Worm (Caenorhabditis elegans) whole organism, L3 larva: ENCODE measurements around the gene grl-22.
A peak's percentile ranks its signal among the peaks of the same experiment; 100 is the strongest.

Experiments
- aly-2 ChIP-seq: fragments of 150-350 bp; optimal IDR thresholded peaks from 2 replicates; lab custom pipeline; 2014; ENCODE audit warnings: missing biosample characterization, missing genetic modification characterization
- ceh-16 ChIP-seq: sonication (generic microtip); optimal IDR thresholded peaks from 2 replicates; lab custom pipeline; 2017; ENCODE audit warnings: missing biosample characterization, missing genetic modification characterization
- ceh-28 ChIP-seq: fragments of 150-350 bp; optimal IDR thresholded peaks from 2 replicates; lab custom pipeline; 2014; ENCODE audit warnings: missing biosample characterization, missing genetic modification reagents, missing genetic modification characterization
- egl-5 ChIP-seq: fragments of 150-350 bp; optimal IDR thresholded peaks from 2 replicates; lab custom pipeline; 2017; ENCODE audit warnings: missing biosample characterization, missing genetic modification reagents, missing genetic modification characterization, inconsistent platforms
- elt-1 ChIP-seq: fragments of 150-350 bp; optimal IDR thresholded peaks from 2 replicates; lab custom pipeline; 2014; ENCODE audit warnings: missing biosample characterization, missing genetic modification characterization
- fkh-10 ChIP-seq: sonication (generic microtip); optimal IDR thresholded peaks from 2 replicates; lab custom pipeline; 2017; ENCODE audit warnings: missing biosample characterization, missing genetic modification reagents, missing genetic modification characterization
- hmg-11 ChIP-seq: sonication (generic microtip); optimal IDR thresholded peaks from 2 replicates; lab custom pipeline; 2016; ENCODE audit warnings: missing genetic modification characterization, missing compliant biosample characterization
- jun-1 ChIP-seq: fragments of 150-350 bp; optimal IDR thresholded peaks from 2 replicates; lab custom pipeline; 2014; ENCODE audit warnings: missing biosample characterization, missing genetic modification reagents, missing genetic modification characterization
- lin-15B ChIP-seq: fragments of 150-350 bp; optimal IDR thresholded peaks from 2 replicates; lab custom pipeline; 2014; ENCODE audit warnings: missing biosample characterization, missing genetic modification characterization
- lsy-12 ChIP-seq: sonication (generic microtip); optimal IDR thresholded peaks from 2 replicates; lab custom pipeline; 2016; ENCODE audit warnings: mild to moderate bottlenecking, missing genetic modification characterization, missing compliant biosample characterization
- nfya-1 ChIP-seq: sonication (generic microtip); optimal IDR thresholded peaks from 2 replicates; lab custom pipeline; 2017; ENCODE audit warnings: missing genetic modification characterization, mild to moderate bottlenecking, missing compliant biosample characterization, antibody characterized with exemption, moderate library complexity; ENCODE audit not compliant: insufficient read depth
- nhr-11 ChIP-seq: fragments of 150-350 bp; optimal IDR thresholded peaks from 2 replicates; lab custom pipeline; 2014; ENCODE audit warnings: missing biosample characterization, missing genetic modification characterization
- nhr-12 ChIP-seq: fragments of 150-350 bp; optimal IDR thresholded peaks from 2 replicates; lab custom pipeline; 2014; ENCODE audit warnings: missing biosample characterization, missing genetic modification characterization
- nhr-237 ChIP-seq: fragments of 150-350 bp; optimal IDR thresholded peaks from 2 replicates; lab custom pipeline; 2014; ENCODE audit warnings: missing biosample characterization, missing genetic modification characterization
- nhr-76 ChIP-seq: fragments of 150-350 bp; sonication (generic microtip); optimal IDR thresholded peaks from 5 replicates; lab custom pipeline; 2014; ENCODE audit warnings: missing biosample characterization, missing genetic modification characterization
- sea-2 ChIP-seq: fragments of 150-350 bp; sonication (generic microtip); optimal IDR thresholded peaks from 4 replicates; lab custom pipeline; 2014; ENCODE audit warnings: missing biosample characterization, missing genetic modification reagents, missing genetic modification characterization
- skn-1 ChIP-seq: fragments of 150-350 bp; optimal IDR thresholded peaks from 2 replicates; lab custom pipeline; 2014; ENCODE audit warnings: missing biosample characterization, missing genetic modification characterization
- unc-39 ChIP-seq: sonication (generic microtip); optimal IDR thresholded peaks from 4 replicates; lab custom pipeline; 2017; ENCODE audit warnings: missing biosample characterization, missing genetic modification characterization
- unc-62 ChIP-seq: fragments of 150-350 bp; sonication (generic microtip); optimal IDR thresholded peaks from 4 replicates; lab custom pipeline; 2014; ENCODE audit warnings: missing biosample characterization, missing genetic modification reagents, missing genetic modification characterization
- ztf-11 ChIP-seq: fragments of 150-350 bp; optimal IDR thresholded peaks from 2 replicates; lab custom pipeline; 2014; ENCODE audit warnings: missing biosample characterization, missing genetic modification characterization
- ztf-4 ChIP-seq: fragments of 150-350 bp; optimal IDR thresholded peaks from 2 replicates; lab custom pipeline; 2014; ENCODE audit warnings: missing biosample characterization, missing genetic modification characterization

Gene grl-22

DNA sequence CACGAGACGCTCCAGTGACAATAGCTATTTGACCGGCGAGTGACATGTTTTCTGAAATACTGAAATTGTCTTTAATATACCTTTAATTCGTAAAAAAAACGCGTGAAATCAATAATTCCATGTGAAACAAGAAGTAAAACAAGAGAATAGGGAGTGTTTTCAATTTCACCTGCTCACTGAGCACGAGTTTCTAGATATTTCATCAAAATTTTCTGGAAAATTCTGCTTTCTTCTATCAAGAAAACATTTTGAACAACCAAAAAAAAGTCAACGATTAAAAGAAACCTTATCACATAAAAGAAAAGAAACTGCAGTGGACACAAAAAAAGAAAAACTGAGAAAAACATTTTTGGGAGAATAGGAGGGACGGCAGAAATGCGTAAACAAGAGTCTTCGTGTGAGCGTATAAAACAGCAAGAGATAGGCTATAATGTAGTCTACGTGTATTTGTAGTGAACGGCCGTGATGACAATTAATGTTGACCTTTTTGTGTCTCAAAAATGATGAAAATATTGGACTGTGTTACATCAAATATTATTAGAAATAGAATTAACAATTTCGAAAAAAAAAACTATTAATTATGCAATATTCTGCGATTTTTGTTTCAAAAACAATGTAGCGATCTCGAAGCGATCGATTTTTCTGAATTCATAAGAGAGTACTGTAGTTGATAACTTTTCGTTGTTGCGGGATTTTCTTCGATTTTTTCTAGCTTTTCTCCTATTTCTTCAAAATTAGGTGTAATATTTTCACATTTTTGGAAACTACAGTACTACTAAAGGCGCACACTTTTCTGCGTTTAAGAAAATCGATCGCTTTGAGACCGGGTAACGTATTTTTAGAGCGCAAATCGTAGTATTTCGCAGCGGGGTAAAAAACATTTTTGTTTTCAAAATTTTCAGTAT lies 45.6 kb downstream of the grl-22 start, which contains the start of gene dhs-9 (continued):
- peak; percentile 10 for TF ChIP-seq nfya-1
- TF ChIP-seq hmg-11 (tag; lab: Kevin White, UChicago): peak; percentile 1
- TF ChIP-seq sea-2 (GFP tag; lab: Kevin White, UChicago): no peak
- TF ChIP-seq egl-5: peak; percentile 46
- TF ChIP-seq lsy-12 (tag; lab: Kevin White, UChicago): no peak
- TF ChIP-seq nhr-237: no peak
- TF ChIP-seq unc-39 (tag; lab: Kevin White, UChicago): no peak
- no peak for TF ChIP-seq ztf-4 (tag; lab: Kevin White, UChicago)
- no peak for TF ChIP-seq ceh-16 (tag; lab: Kevin White, UChicago)
- no peak for TF ChIP-seq aly-2 (tag; lab: Kevin White, UChicago)
- no peak for TF ChIP-seq unc-62 (GFP tag; lab: Kevin White, UChicago)
- no peak for TF ChIP-seq fkh-10
- TF ChIP-seq lin-15B (tag; lab: Kevin White, UChicago): no peak
- TF ChIP-seq ceh-28 (tag; lab: Kevin White, UChicago): no peak
- TF ChIP-seq jun-1: no peak
- TF ChIP-seq ztf-11 (tag; lab: Kevin White, UChicago): no peak
- TF ChIP-seq nhr-11 (tag; lab: Kevin White, UChicago): no peak
- no peak for TF ChIP-seq nhr-12 (tag; lab: Kevin White, UChicago)
- no peak for TF ChIP-seq elt-1 (tag; lab: Kevin White, UChicago)
- peak; percentile 86 for TF ChIP-seq skn-1
- no peak for TF ChIP-seq nhr-76 (tag; lab: Kevin White, UChicago)
